Fruit fly (Drosophila melanogaster): ENCODE measurements around the gene b.

DNA sequence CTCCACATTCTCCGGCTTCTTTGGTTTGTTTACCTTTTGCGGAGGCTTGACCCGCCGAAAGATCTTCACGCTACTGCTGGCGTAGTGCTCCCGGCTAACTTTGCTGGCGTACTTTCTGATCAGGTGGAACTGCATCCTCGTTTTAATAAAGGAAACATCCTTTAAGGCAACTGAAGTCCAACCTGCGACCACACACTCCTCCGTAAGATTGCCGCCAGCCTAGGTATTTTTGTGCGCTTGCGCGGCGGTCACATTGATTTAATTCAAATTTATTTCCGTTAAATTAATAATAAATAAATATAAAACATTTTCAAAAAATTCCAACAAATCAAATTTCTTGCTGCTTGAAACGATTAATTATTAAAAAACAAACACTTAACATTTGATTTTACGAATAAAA lies 6.5 kb downstream of the b start, which contains the start of gene PolG1:
- no peak for TF ChIP-seq CTCF (optimal IDR thresholded peaks at IDR 0.05)
- TF ChIP-seq CG8478 (optimal IDR thresholded peaks at IDR 0.05) = no peak
